Worm (Caenorhabditis elegans): ENCODE results near the gene gei-13.
A peak's percentile ranks its signal among the peaks of the same experiment; 100 is the strongest.

gei-13 gene

DNA sequence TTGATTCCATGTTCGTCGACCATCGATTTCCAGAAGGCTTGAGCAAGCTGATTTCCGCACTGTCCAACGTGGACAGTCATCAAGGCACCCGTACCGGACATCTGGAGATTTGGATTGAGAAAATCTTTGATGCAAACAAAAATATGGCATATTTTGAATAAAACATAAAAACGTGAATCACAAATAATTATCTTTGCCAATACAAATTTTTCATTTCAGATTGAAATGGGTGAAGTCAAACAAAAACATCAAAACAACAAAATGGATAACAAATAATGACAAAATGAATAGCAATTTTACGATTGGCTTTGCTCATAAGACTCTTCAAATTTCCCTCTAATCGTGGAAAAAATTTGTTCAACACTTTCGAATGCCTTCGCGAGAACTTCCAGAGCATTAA lies 7.9 kb downstream of the gei-13 start, which contains the start of gene tbg-1:
TSS of gene tbg-1 (minus strand) at position 101 of the 400 bp plus-strand sequence.
- TF ChIP-seq lsy-12 (tag; optimal IDR thresholded peaks at IDR 0.05) (no peak), skn-1 (tag; optimal IDR thresholded peaks at IDR 0.05) (no peak), nhr-77 (tag; optimal IDR thresholded peaks at IDR 0.05) (no peak), mml-1 (tag; optimal IDR thresholded peaks at IDR 0.05) (no peak), ama-1 (optimal IDR thresholded peaks at IDR 0.05) (no peak), ceh-9 (tag; optimal IDR thresholded peaks at IDR 0.05) (no peak), ztf-4 (tag; optimal IDR thresholded peaks at IDR 0.05) (no peak), tbx-2 (tag; optimal IDR thresholded peaks at IDR 0.05) (no peak), ztf-11 (tag; optimal IDR thresholded peaks at IDR 0.05) (no peak), unc-62 (GFP tag; optimal IDR thresholded peaks at IDR 0.05) (no peak), pha-4 (tag; optimal IDR thresholded peaks at IDR 0.05) (no peak), ceh-16 (tag; optimal IDR thresholded peaks at IDR 0.05) (no peak), egl-5 (tag; optimal IDR thresholded peaks at IDR 0.05) (no peak), nhr-23 (tag; optimal IDR thresholded peaks at IDR 0.05) (no peak)

DNA sequence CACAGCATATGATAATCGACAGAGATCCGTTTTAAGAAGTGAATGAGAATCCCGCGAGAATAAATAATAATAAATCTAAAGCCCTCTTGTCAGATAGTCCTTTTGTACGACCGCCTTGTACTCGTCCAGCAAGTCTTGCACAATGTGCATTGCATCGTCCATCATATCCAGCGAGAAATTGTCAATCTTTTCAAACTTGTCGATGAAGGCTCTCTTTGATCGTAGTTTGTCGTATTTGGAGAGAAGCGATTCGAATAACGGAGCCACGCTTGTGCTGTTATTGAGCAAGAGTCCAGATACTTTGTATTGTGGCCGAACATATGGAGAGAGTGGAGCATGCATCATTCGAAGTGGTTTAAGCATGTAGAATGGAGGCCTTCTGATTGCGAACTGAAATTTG lies 10.3 kb downstream of the gei-13 start:
- TF ChIP-seq nhr-12 (tag; optimal IDR thresholded peaks at IDR 0.05) = no peak
- peak; percentile 56 for TF ChIP-seq ama-1 (optimal IDR thresholded peaks at IDR 0.05)
- TF ChIP-seq nhr-43 (tag; optimal IDR thresholded peaks at IDR 0.05; ENCODE audit: poor library complexity, severe bottlenecking) = no peak
- peak; percentile 13 for TF ChIP-seq lsy-12 (tag; optimal IDR thresholded peaks at IDR 0.05)
- TF ChIP-seq ztf-4 (tag; optimal IDR thresholded peaks at IDR 0.05) = peak; percentile 43
- TF ChIP-seq skn-1 (tag; optimal IDR thresholded peaks at IDR 0.05) = no peak

DNA sequence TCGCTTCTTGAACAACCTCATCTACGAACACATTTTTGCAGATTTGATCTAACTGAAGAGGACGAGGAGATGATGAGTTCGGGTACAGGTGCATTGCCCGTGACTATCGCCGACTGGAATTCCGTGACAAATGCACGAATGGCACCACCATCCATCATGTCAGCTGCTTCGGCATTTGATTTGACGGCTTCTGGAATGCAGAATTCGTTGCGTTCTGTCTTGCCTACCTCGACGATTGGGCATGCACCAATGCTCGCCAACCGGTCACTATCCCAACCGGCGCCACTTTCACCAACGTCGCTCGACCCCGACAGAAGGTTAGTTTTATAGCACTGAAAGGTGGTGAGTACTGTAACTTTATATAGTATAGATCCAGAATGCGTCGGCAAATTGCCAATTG lies 13.5 kb downstream of the gei-13 start:
- no peak for TF ChIP-seq ceh-28 (tag; optimal IDR thresholded peaks at IDR 0.05)
- no peak for TF ChIP-seq mdl-1 (tag; optimal IDR thresholded peaks at IDR 0.05)
- no peak for TF ChIP-seq fkh-2 (tag; optimal IDR thresholded peaks at IDR 0.05)
- TF ChIP-seq ceh-16 (tag; optimal IDR thresholded peaks at IDR 0.05) = no peak
- no peak for TF ChIP-seq elt-1 (tag; optimal IDR thresholded peaks at IDR 0.05)
- no peak for TF ChIP-seq nhr-12 (tag; optimal IDR thresholded peaks at IDR 0.05)
- TF ChIP-seq ZK546.5 (tag; optimal IDR thresholded peaks at IDR 0.05) = no peak

DNA sequence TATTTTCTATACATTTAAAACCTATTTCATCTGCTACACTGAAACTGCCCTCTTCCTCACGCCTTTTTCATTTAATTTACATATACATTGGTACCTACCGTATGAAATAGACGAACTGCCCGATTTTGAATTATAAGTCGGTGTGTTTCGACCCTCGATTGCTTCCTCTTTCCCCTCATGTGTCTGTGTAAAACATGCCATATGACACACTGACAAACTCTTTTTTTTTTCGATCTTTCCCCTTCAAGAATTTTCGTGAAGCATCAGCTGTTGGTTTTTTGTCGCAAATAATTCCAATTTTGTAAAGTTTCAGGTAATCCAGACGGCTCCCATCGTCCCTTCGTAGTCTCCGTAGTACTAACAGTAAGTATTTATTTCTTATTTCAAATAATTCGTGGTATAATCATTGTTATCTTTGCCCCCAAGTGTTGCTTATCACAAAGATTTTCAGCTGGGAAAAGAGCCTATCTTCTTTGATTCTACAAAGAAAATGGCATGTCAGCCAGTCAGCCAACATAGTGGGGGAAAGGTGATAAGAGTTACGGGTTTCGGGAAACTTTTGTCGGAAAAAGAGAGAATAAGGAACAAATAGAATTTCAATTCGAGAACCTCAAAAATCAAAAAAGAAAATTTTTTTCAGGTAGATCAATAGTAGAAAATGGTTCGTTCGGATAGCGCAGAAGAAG lies 14.9 kb downstream of the gei-13 start:
- TF ChIP-seq nhr-77 (tag; optimal IDR thresholded peaks at IDR 0.05) (no peak), nhr-23 (tag; optimal IDR thresholded peaks at IDR 0.05) (no peak), egl-5 (tag; optimal IDR thresholded peaks at IDR 0.05) (no peak), mml-1 (tag; optimal IDR thresholded peaks at IDR 0.05) (no peak), pha-4 (tag; optimal IDR thresholded peaks at IDR 0.05) (peak; percentile 23), snpc-4 (tag; optimal IDR thresholded peaks at IDR 0.05) (no peak), ama-1 (optimal IDR thresholded peaks at IDR 0.05) (peak; percentile 54), lin-15B (tag; optimal IDR thresholded peaks at IDR 0.05) (no peak), pqm-1 (tag; optimal IDR thresholded peaks at IDR 0.05) (peak; percentile 63), nhr-28 (tag; optimal IDR thresholded peaks at IDR 0.05) (no peak), elt-1 (tag; optimal IDR thresholded peaks at IDR 0.05) (no peak), elt-2 (tag; optimal IDR thresholded peaks at IDR 0.05) (peak; percentile 91), daf-12 (tag; optimal IDR thresholded peaks at IDR 0.05) (no peak), nhr-237 (tag; optimal IDR thresholded peaks at IDR 0.05) (no peak), nfya-1 (tag; optimal IDR thresholded peaks at IDR 0.05; ENCODE audit: insufficient read depth) (no peak)

DNA sequence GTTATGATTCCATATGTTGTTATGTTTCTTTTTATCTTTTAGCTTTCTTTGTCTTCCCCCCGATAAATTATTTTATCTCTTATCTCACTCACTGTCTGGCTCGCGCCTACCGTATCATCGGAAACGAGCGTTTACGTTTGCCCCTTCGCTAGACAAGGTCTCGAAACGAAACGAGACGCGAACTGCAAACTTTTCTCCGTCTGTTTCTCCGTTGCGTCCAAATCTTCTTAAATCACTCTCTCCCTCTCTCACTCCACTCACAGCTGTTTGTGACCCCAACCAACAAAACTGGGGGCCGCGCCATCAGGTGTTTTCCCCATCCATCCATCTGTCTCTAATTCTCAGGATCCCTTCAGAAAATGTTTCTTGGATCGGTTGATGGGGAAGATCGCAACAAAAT lies 16.8 kb downstream of the gei-13 start:
- TF ChIP-seq ama-1 (optimal IDR thresholded peaks at IDR 0.05) (peak; percentile 34), ztf-4 (tag; optimal IDR thresholded peaks at IDR 0.05) (no peak), mdl-1 (tag; optimal IDR thresholded peaks at IDR 0.05) (no peak), fos-1 (tag; optimal IDR thresholded peaks at IDR 0.05) (no peak), nhr-77 (tag; optimal IDR thresholded peaks at IDR 0.05) (no peak), jun-1 (tag; optimal IDR thresholded peaks at IDR 0.05) (no peak), pha-4 (tag; optimal IDR thresholded peaks at IDR 0.05) (peak; percentile 39), R02D3.7 (tag; optimal IDR thresholded peaks at IDR 0.05) (no peak), elt-2 (tag; optimal IDR thresholded peaks at IDR 0.05) (peak; percentile 71), nhr-11 (tag; optimal IDR thresholded peaks at IDR 0.05) (no peak), ceh-82 (tag; optimal IDR thresholded peaks at IDR 0.05) (no peak), unc-39 (tag; optimal IDR thresholded peaks at IDR 0.05) (no peak), ceh-16 (tag; optimal IDR thresholded peaks at IDR 0.05) (no peak), nhr-237 (tag; optimal IDR thresholded peaks at IDR 0.05) (no peak), ztf-11 (tag; optimal IDR thresholded peaks at IDR 0.05) (no peak), tbx-2 (tag; optimal IDR thresholded peaks at IDR 0.05) (no peak), mml-1 (tag; optimal IDR thresholded peaks at IDR 0.05) (no peak), nhr-25 (tag; optimal IDR thresholded peaks at IDR 0.05) (peak; percentile 17), daf-12 (tag; optimal IDR thresholded peaks at IDR 0.05) (no peak), egl-5 (tag; optimal IDR thresholded peaks at IDR 0.05) (no peak), skn-1 (tag; optimal IDR thresholded peaks at IDR 0.05) (no peak), nhr-23 (tag; optimal IDR thresholded peaks at IDR 0.05) (peak; percentile 40), nhr-43 (tag; optimal IDR thresholded peaks at IDR 0.05; ENCODE audit: poor library complexity, severe bottlenecking) (no peak), zag-1 (tag; optimal IDR thresholded peaks at IDR 0.05) (no peak), unc-62 (GFP tag; optimal IDR thresholded peaks at IDR 0.05) (no peak), nhr-28 (tag; optimal IDR thresholded peaks at IDR 0.05) (no peak), fkh-2 (tag; optimal IDR thresholded peaks at IDR 0.05) (no peak), pqm-1 (tag; optimal IDR thresholded peaks at IDR 0.05) (peak; percentile 46), ceh-9 (tag; optimal IDR thresholded peaks at IDR 0.05) (no peak), ceh-28 (tag; optimal IDR thresholded peaks at IDR 0.05) (no peak), lsy-12 (tag; optimal IDR thresholded peaks at IDR 0.05) (no peak), fkh-10 (GFP tag; optimal IDR thresholded peaks at IDR 0.05) (no peak), nfya-1 (tag; optimal IDR thresholded peaks at IDR 0.05; ENCODE audit: insufficient read depth) (peak; percentile 50), aly-2 (tag; optimal IDR thresholded peaks at IDR 0.05) (no peak), lin-39 (tag; optimal IDR thresholded peaks at IDR 0.05) (no peak)
